Worm (Caenorhabditis elegans) whole organism, L2 larva: Measurements from ENCODE around the gene fbxa-139.

ENCODE experiments used
- C34F6.9 ChIP-seq: fragments of 150-350 bp; optimal IDR thresholded peaks from 2 replicates; lab custom pipeline; 2014; ENCODE audit warnings: missing biosample characterization, missing genetic modification characterization
- dmd-4 ChIP-seq: sonication (generic microtip); optimal IDR thresholded peaks from 2 replicates; lab custom pipeline; 2017; ENCODE audit warnings: missing biosample characterization, missing genetic modification characterization
- lin-13 ChIP-seq: fragments of 150-350 bp; optimal IDR thresholded peaks from 2 replicates; lab custom pipeline; 2014; ENCODE audit warnings: missing biosample characterization, missing genetic modification reagents, missing genetic modification characterization
- mab-5 ChIP-seq: fragments of 150-350 bp; optimal IDR thresholded peaks from 2 replicates; lab custom pipeline; 2014; ENCODE audit warnings: missing biosample characterization, missing genetic modification characterization
- nhr-11 ChIP-seq: fragments of 150-350 bp; optimal IDR thresholded peaks from 2 replicates; lab custom pipeline; 2014; ENCODE audit warnings: missing biosample characterization, missing genetic modification characterization
- nhr-77 ChIP-seq: fragments of 150-350 bp; optimal IDR thresholded peaks from 2 replicates; lab custom pipeline; 2014; ENCODE audit warnings: missing biosample characterization, missing genetic modification characterization
- sem-4 ChIP-seq: fragments of 150-350 bp; optimal IDR thresholded peaks from 2 replicates; lab custom pipeline; 2014; ENCODE audit warnings: missing biosample characterization, missing genetic modification reagents, missing genetic modification characterization
- unc-62 ChIP-seq: fragments of 150-350 bp; optimal IDR thresholded peaks from 2 replicates; lab custom pipeline; 2014; ENCODE audit warnings: missing biosample characterization, missing genetic modification reagents, missing genetic modification characterization

The fbxa-139 gene

DNA sequence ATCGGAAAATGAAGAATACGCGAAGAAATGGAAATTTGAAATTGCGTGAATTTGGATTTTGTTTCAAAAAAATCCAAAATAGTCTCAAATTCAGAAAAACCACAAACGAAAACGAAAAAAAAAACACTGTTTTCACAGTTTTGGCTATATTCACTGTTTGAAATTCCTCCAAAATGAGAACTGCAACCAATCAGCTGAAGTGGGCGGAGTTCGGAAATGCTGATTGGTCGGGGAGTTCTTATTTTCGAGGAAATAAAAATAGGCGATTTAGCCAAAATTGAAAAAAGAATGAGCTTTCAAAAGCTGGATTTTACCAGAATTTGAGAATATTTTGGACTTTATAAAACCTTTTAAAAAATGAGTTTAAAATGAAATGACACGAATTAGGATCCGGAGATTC lies 49.6 kb downstream of the fbxa-139 start, which contains the start of gene glb-14:
Gene glb-14 (minus strand): TSS at position 97 of the 400 bp plus-strand sequence.
- TF ChIP-seq nhr-77 (tag; lab: Kevin White, UChicago) (no peak), unc-62 (GFP tag; lab: Kevin White, UChicago) (no peak), sem-4 (tag; lab: Kevin White, UChicago) (no peak), C34F6.9 (tag; lab: Kevin White, UChicago) (no peak), lin-13 (GFP tag; lab: Kevin White, UChicago) (no peak), dmd-4 (tag; lab: Kevin White, UChicago) (no peak), mab-5 (tag; lab: Kevin White, UChicago) (no peak), nhr-11 (tag; lab: Kevin White, UChicago) (no peak)
